Fruit fly (Drosophila melanogaster) whole organism, pupa: ENCODE data around the gene Top1.

Experiments
- CG10348 ChIP-seq: fragments of 200-800 bp; sonication (Bioruptor generic); IDR thresholded peaks from 2 replicates; pipeline ENCODE4 v1.3.6; 2022; ENCODE audit warnings: missing biosample characterization, missing genetic modification characterization
- CG12605 ChIP-seq: fragments of 200-800 bp; sonication (Bioruptor generic); IDR thresholded peaks from 2 replicates; pipeline ENCODE4 v1.3.6; 2022; ENCODE audit warnings: missing biosample characterization, missing genetic modification characterization
- CG13204 ChIP-seq: fragments of 200-800 bp; sonication (Bioruptor generic); optimal IDR thresholded peaks from 2 replicates; lab custom pipeline; 2018; ENCODE audit warnings: missing biosample characterization, mild to moderate bottlenecking, missing genetic modification characterization, moderate library complexity
- CG14655 ChIP-seq: fragments of 200-800 bp; sonication (Bioruptor generic); optimal IDR thresholded peaks from 3 replicates; lab custom pipeline; 2017; ENCODE audit warnings: mild to moderate bottlenecking, missing biosample characterization, missing genetic modification reagents, missing genetic modification characterization
- CG15710 ChIP-seq: fragments of 200-800 bp; sonication (Bioruptor generic); optimal IDR thresholded peaks from 2 replicates; lab custom pipeline; 2018; ENCODE audit warnings: missing biosample characterization, mild to moderate bottlenecking, missing genetic modification characterization, moderate library complexity
- CG17806 ChIP-seq: fragments of 200-800 bp; sonication (Bioruptor generic); optimal IDR thresholded peaks from 2 replicates; lab custom pipeline; 2018; ENCODE audit warnings: missing biosample characterization, mild to moderate bottlenecking, missing genetic modification characterization, moderate library complexity
- CG32121 ChIP-seq: fragments of 200-800 bp; sonication (Bioruptor generic); IDR thresholded peaks from 2 replicates; pipeline ENCODE4 v1.3.6; 2022; ENCODE audit warnings: missing biosample characterization, missing genetic modification characterization
- CG34367 ChIP-seq: fragments of 200-800 bp; sonication (Bioruptor generic); optimal IDR thresholded peaks from 2 replicates; lab custom pipeline; 2018; ENCODE audit warnings: missing biosample characterization, mild to moderate bottlenecking, missing genetic modification characterization
- CG4496 ChIP-seq: fragments of 200-800 bp; sonication (Bioruptor generic); IDR thresholded peaks from 3 replicates; pipeline ENCODE4 v1.3.6; 2022; ENCODE audit warnings: missing biosample characterization, missing genetic modification characterization
- CG8159 ChIP-seq: fragments of 200-800 bp; sonication (Bioruptor generic); optimal IDR thresholded peaks from 3 replicates; lab custom pipeline; 2018; ENCODE audit warnings: missing biosample characterization, mild to moderate bottlenecking, missing genetic modification characterization, moderate library complexity
- CG8301 ChIP-seq: fragments of 200-800 bp; sonication (Bioruptor generic); optimal IDR thresholded peaks from 2 replicates; lab custom pipeline; 2018; ENCODE audit warnings: missing biosample characterization, mild to moderate bottlenecking, missing genetic modification characterization
- CG9948 ChIP-seq: fragments of 200-800 bp; sonication (Bioruptor generic); optimal IDR thresholded peaks from 2 replicates; lab custom pipeline; 2018; ENCODE audit warnings: missing biosample characterization, mild to moderate bottlenecking, missing genetic modification characterization, moderate library complexity
- D1 ChIP-seq: fragments of 200-800 bp; sonication (Bioruptor generic); optimal IDR thresholded peaks from 2 replicates; lab custom pipeline; 2018; ENCODE audit warnings: missing biosample characterization, mild to moderate bottlenecking, missing genetic modification characterization, moderate library complexity
- EcR ChIP-seq: fragments of 200-800 bp; sonication (Bioruptor generic); optimal IDR thresholded peaks from 3 replicates; lab custom pipeline; 2019; ENCODE audit warnings: missing biosample characterization, missing genetic modification characterization, mild to moderate bottlenecking, moderate library complexity, missing genetic modification reagents
- Ets98B ChIP-seq: fragments of 200-800 bp; sonication (Bioruptor generic); IDR thresholded peaks from 2 replicates; pipeline ENCODE4 v1.3.6; 2022; ENCODE audit warnings: missing biosample characterization, missing genetic modification characterization
- Pif1A ChIP-seq: fragments of 200-800 bp; sonication (Bioruptor generic); optimal IDR thresholded peaks from 3 replicates; lab custom pipeline; 2016; ENCODE audit warnings: missing biosample characterization, missing genetic modification characterization
- Pif1B ChIP-seq: fragments of 200-800 bp; sonication (Bioruptor generic); optimal IDR thresholded peaks from 3 replicates; lab custom pipeline; 2016; ENCODE audit warnings: missing biosample characterization, missing genetic modification characterization
- Snoo ChIP-seq: fragments of 200-800 bp; sonication (Bioruptor generic); optimal IDR thresholded peaks from 3 replicates; lab custom pipeline; 2017; ENCODE audit warnings: missing biosample characterization, mild to moderate bottlenecking, missing genetic modification characterization, inconsistent platforms
- fd96Ca ChIP-seq: fragments of 200-800 bp; sonication (Bioruptor generic); IDR thresholded peaks from 3 replicates; pipeline ENCODE4 v1.3.6; 2022; ENCODE audit warnings: missing biosample characterization, missing genetic modification characterization
- gl ChIP-seq: fragments of 200-800 bp; sonication (Bioruptor generic); optimal IDR thresholded peaks from 2 replicates; lab custom pipeline; 2018; ENCODE audit warnings: missing biosample characterization, mild to moderate bottlenecking, missing genetic modification characterization
- rn ChIP-seq: fragments of 200-800 bp; sonication (Bioruptor generic); IDR thresholded peaks from 2 replicates; pipeline ENCODE4 v1.3.6; 2022; ENCODE audit warnings: missing biosample characterization, missing genetic modification characterization

Top1 gene

dm6 chrX:15323302-15323880 lies 4.1 kb downstream of the Top1 start:
- TF ChIP-seq CG9948 (tag; lab: Kevin White, UChicago): no peak
- peak; percentile 88 for TF ChIP-seq EcR (GFP tag; lab: Kevin White, UChicago)
- peak; percentile 81 for TF ChIP-seq CG12605 (GFP tag; lab: Robert Waterston, UW)
- peak; percentile 35 for TF ChIP-seq CG34367 (tag; lab: Kevin White, UChicago)
- peak; percentile 40 for TF ChIP-seq CG8301 (tag; lab: Kevin White, UChicago)
- peak; percentile 68 for TF ChIP-seq Pif1A (GFP tag; lab: Kevin White, UChicago)
- peak; percentile 57 for TF ChIP-seq Pif1B (GFP tag; lab: Kevin White, UChicago)
- peak; percentile 76 for TF ChIP-seq CG8159
- TF ChIP-seq CG17806: peak; percentile 57
- TF ChIP-seq CG13204: peak; percentile 66
- no peak for TF ChIP-seq CG14655 (GFP tag; lab: Kevin White, UChicago)
- peak; percentile 37 for TF ChIP-seq CG15710 (tag; lab: Kevin White, UChicago)
- TF ChIP-seq CG32121 (GFP tag; lab: Robert Waterston, UW): peak; percentile 89
- TF ChIP-seq fd96Ca: peak; percentile 86
- peak; percentile 41 for TF ChIP-seq gl (tag; lab: Kevin White, UChicago)
- TF ChIP-seq rn (GFP tag; lab: Robert Waterston, UW): peak; percentile 74
- TF ChIP-seq CG4496 (GFP tag; lab: Robert Waterston, UW): peak; percentile 94
- peak; percentile 62; the same call in 1 of the 2 replicates for TF ChIP-seq CG10348 (GFP tag; lab: Robert Waterston, UW)
- no peak for TF ChIP-seq D1 (tag; lab: Kevin White, UChicago)
- peak; percentile 93 for TF ChIP-seq Ets98B (GFP tag; lab: Robert Waterston, UW)
- peak; percentile 76 for TF ChIP-seq Snoo

- TF ChIP-seq CG13204: no peak
- no peak for TF ChIP-seq CG17806
- TF ChIP-seq fd96Ca: no peak
- TF ChIP-seq CG34367 (tag; lab: Kevin White, UChicago): no peak
- TF ChIP-seq CG14655 (GFP tag; lab: Kevin White, UChicago): no peak
- TF ChIP-seq Snoo: no peak
- no peak for TF ChIP-seq gl (tag; lab: Kevin White, UChicago)
- TF ChIP-seq, all 21 proteins: peak for 0
Observed at dm6 chrX:15328148-15328718, 9.0 kb downstream of the Top1 start, which contains the start of gene dah. Gene dah, plus strand, starts transcription at chrX:15328342.

- TF ChIP-seq fd96Ca: peak; percentile 48; the same call in 2 of the 3 replicates
- TF ChIP-seq CG13204: peak; percentile 32
- no peak for TF ChIP-seq CG8301 (tag; lab: Kevin White, UChicago)
- peak; percentile 55 for TF ChIP-seq CG32121 (GFP tag; lab: Robert Waterston, UW)
- no peak for TF ChIP-seq CG14655 (GFP tag; lab: Kevin White, UChicago)
- peak; percentile 2 for TF ChIP-seq CG15710 (tag; lab: Kevin White, UChicago)
- peak; percentile 53; the same call in 2 of the 3 replicates for TF ChIP-seq CG4496 (GFP tag; lab: Robert Waterston, UW)
- TF ChIP-seq rn (GFP tag; lab: Robert Waterston, UW): no peak
- TF ChIP-seq EcR (GFP tag; lab: Kevin White, UChicago): peak; percentile 21
- no peak for TF ChIP-seq CG8159
- TF ChIP-seq Ets98B (GFP tag; lab: Robert Waterston, UW): peak; percentile 32; the same call in 1 of the 2 replicates
- TF ChIP-seq CG12605 (GFP tag; lab: Robert Waterston, UW): peak; percentile 55
- TF ChIP-seq CG10348 (GFP tag; lab: Robert Waterston, UW): no peak
- TF ChIP-seq Pif1B (GFP tag; lab: Kevin White, UChicago): no peak
- no peak for TF ChIP-seq CG9948 (tag; lab: Kevin White, UChicago)
- TF ChIP-seq, all 21 proteins: peak for 8
Observed at dm6 chrX:15333066-15333874, 14.0 kb downstream of the Top1 start, which contains the start of the genes CG9114 and HDAC6. Gene CG9114, minus strand, starts transcription at chrX:15333154. Gene HDAC6, plus strand, starts transcription at chrX:15333310.

- no peak for TF ChIP-seq Pif1A (GFP tag; lab: Kevin White, UChicago)
- peak; percentile 43 for TF ChIP-seq CG13204
- no peak for TF ChIP-seq CG8301 (tag; lab: Kevin White, UChicago)
- TF ChIP-seq Snoo: no peak
- TF ChIP-seq CG14655 (GFP tag; lab: Kevin White, UChicago): no peak
- TF ChIP-seq EcR (GFP tag; lab: Kevin White, UChicago): peak; percentile 10
Observed at dm6 chrX:15334999-15335398, 15.7 kb downstream of the Top1 start.

dm6 chrX:15335845-15336453 lies 16.7 kb downstream of the Top1 start:
- no peak for TF ChIP-seq CG34367 (tag; lab: Kevin White, UChicago)
- TF ChIP-seq rn (GFP tag; lab: Robert Waterston, UW): no peak
- TF ChIP-seq CG12605 (GFP tag; lab: Robert Waterston, UW): no peak
- no peak for TF ChIP-seq CG9948 (tag; lab: Kevin White, UChicago)
- no peak for TF ChIP-seq Pif1A (GFP tag; lab: Kevin White, UChicago)
- no peak for TF ChIP-seq CG14655 (GFP tag; lab: Kevin White, UChicago)
- TF ChIP-seq CG13204: no peak
- TF ChIP-seq gl (tag; lab: Kevin White, UChicago): no peak
- no peak for TF ChIP-seq CG4496 (GFP tag; lab: Robert Waterston, UW)
- no peak for TF ChIP-seq CG8301 (tag; lab: Kevin White, UChicago)
- no peak for TF ChIP-seq D1 (tag; lab: Kevin White, UChicago)
- TF ChIP-seq fd96Ca: no peak
- TF ChIP-seq CG10348 (GFP tag; lab: Robert Waterston, UW): no peak
